Worm (Caenorhabditis elegans) whole organism, L3 larva: Measurements from ENCODE around the gene M28.9.

ENCODE experiments used
- R02D3.7 ChIP-seq: fragments of 150-350 bp; optimal IDR thresholded peaks from 2 replicates; lab custom pipeline; 2014; ENCODE audit warnings: missing biosample characterization, missing genetic modification characterization
- ZK546.5 ChIP-seq: sonication (generic microtip); optimal IDR thresholded peaks from 2 replicates; lab custom pipeline; 2017; ENCODE audit warnings: missing biosample characterization, missing genetic modification characterization
- aly-2 ChIP-seq: fragments of 150-350 bp; optimal IDR thresholded peaks from 2 replicates; lab custom pipeline; 2014; ENCODE audit warnings: missing biosample characterization, missing genetic modification characterization
- ama-1 ChIP-seq: fragments of 150-350 bp; optimal IDR thresholded peaks from 2 replicates; lab custom pipeline; 2018
- ceh-16 ChIP-seq: sonication (generic microtip); optimal IDR thresholded peaks from 2 replicates; lab custom pipeline; 2017; ENCODE audit warnings: missing biosample characterization, missing genetic modification characterization
- ceh-28 ChIP-seq: fragments of 150-350 bp; optimal IDR thresholded peaks from 2 replicates; lab custom pipeline; 2014; ENCODE audit warnings: missing biosample characterization, missing genetic modification reagents, missing genetic modification characterization
- ceh-82 ChIP-seq: fragments of 150-350 bp; optimal IDR thresholded peaks from 2 replicates; lab custom pipeline; 2014; ENCODE audit warnings: missing biosample characterization, missing genetic modification characterization
- ceh-9 ChIP-seq: sonication (generic microtip); optimal IDR thresholded peaks from 2 replicates; lab custom pipeline; 2018; ENCODE audit warnings: missing biosample characterization, missing genetic modification characterization
- daf-12 ChIP-seq: fragments of 150-350 bp; optimal IDR thresholded peaks from 2 replicates; lab custom pipeline; 2014; ENCODE audit warnings: missing biosample characterization, missing genetic modification reagents, missing genetic modification characterization
- egl-5 ChIP-seq: fragments of 150-350 bp; optimal IDR thresholded peaks from 2 replicates; lab custom pipeline; 2017; ENCODE audit warnings: missing biosample characterization, missing genetic modification reagents, missing genetic modification characterization, inconsistent platforms
- elt-1 ChIP-seq: fragments of 150-350 bp; optimal IDR thresholded peaks from 2 replicates; lab custom pipeline; 2014; ENCODE audit warnings: missing biosample characterization, missing genetic modification characterization
- elt-2 ChIP-seq: sonication (generic microtip); optimal IDR thresholded peaks from 2 replicates; lab custom pipeline; 2016; ENCODE audit warnings: missing genetic modification reagents, mild to moderate bottlenecking, missing genetic modification characterization, missing compliant biosample characterization
- elt-3 ChIP-seq, 3 experiments: fragments of 150-350 bp in 1 of 3; sonication (generic microtip) in 2 of 3; optimal IDR thresholded peaks; 2 replicates in 2 of 3; 4 replicates in 1 of 3; lab custom pipeline; 2014 to 2017; ENCODE audit warnings: missing biosample characterization in 3 of 3, missing genetic modification characterization in 3 of 3
- eor-1 ChIP-seq, 2 experiments: fragments of 150-350 bp; optimal IDR thresholded peaks; 2 replicates each; lab custom pipeline; 2014 to 2018; ENCODE audit warnings: missing biosample characterization in 2 of 2, missing genetic modification characterization in 2 of 2
- fkh-10 ChIP-seq: sonication (generic microtip); optimal IDR thresholded peaks from 2 replicates; lab custom pipeline; 2017; ENCODE audit warnings: missing biosample characterization, missing genetic modification reagents, missing genetic modification characterization
- fkh-2 ChIP-seq: fragments of 150-350 bp; optimal IDR thresholded peaks from 2 replicates; lab custom pipeline; 2014; ENCODE audit warnings: missing biosample characterization, missing genetic modification reagents, missing genetic modification characterization
- fos-1 ChIP-seq: fragments of 150-350 bp; optimal IDR thresholded peaks from 2 replicates; lab custom pipeline; 2014; ENCODE audit warnings: missing biosample characterization, missing genetic modification characterization
- hmg-11 ChIP-seq: sonication (generic microtip); optimal IDR thresholded peaks from 2 replicates; lab custom pipeline; 2016; ENCODE audit warnings: missing genetic modification characterization, missing compliant biosample characterization
- jun-1 ChIP-seq: fragments of 150-350 bp; optimal IDR thresholded peaks from 2 replicates; lab custom pipeline; 2014; ENCODE audit warnings: missing biosample characterization, missing genetic modification reagents, missing genetic modification characterization
- lin-15B ChIP-seq: fragments of 150-350 bp; optimal IDR thresholded peaks from 2 replicates; lab custom pipeline; 2014; ENCODE audit warnings: missing biosample characterization, missing genetic modification characterization
- lin-39 ChIP-seq: fragments of 150-350 bp; optimal IDR thresholded peaks from 2 replicates; lab custom pipeline; 2018; ENCODE audit warnings: missing biosample characterization, missing genetic modification reagents, missing genetic modification characterization
- lsy-12 ChIP-seq: sonication (generic microtip); optimal IDR thresholded peaks from 2 replicates; lab custom pipeline; 2016; ENCODE audit warnings: mild to moderate bottlenecking, missing genetic modification characterization, missing compliant biosample characterization
- mdl-1 ChIP-seq: fragments of 150-350 bp; optimal IDR thresholded peaks from 2 replicates; lab custom pipeline; 2014; ENCODE audit warnings: missing biosample characterization, missing genetic modification characterization
- mml-1 ChIP-seq: fragments of 150-350 bp; sonication (generic microtip); optimal IDR thresholded peaks from 3 replicates; lab custom pipeline; 2014; ENCODE audit warnings: missing biosample characterization, missing genetic modification characterization
- nfya-1 ChIP-seq: sonication (generic microtip); optimal IDR thresholded peaks from 2 replicates; lab custom pipeline; 2017; ENCODE audit warnings: missing genetic modification characterization, mild to moderate bottlenecking, missing compliant biosample characterization, antibody characterized with exemption, moderate library complexity; ENCODE audit not compliant: insufficient read depth
- nhr-11 ChIP-seq: fragments of 150-350 bp; optimal IDR thresholded peaks from 2 replicates; lab custom pipeline; 2014; ENCODE audit warnings: missing biosample characterization, missing genetic modification characterization
- nhr-12 ChIP-seq: fragments of 150-350 bp; optimal IDR thresholded peaks from 2 replicates; lab custom pipeline; 2014; ENCODE audit warnings: missing biosample characterization, missing genetic modification characterization
- nhr-23 ChIP-seq: fragments of 150-350 bp; optimal IDR thresholded peaks from 2 replicates; lab custom pipeline; 2014; ENCODE audit warnings: missing biosample characterization, missing genetic modification reagents, missing genetic modification characterization
- nhr-25 ChIP-seq: sonication (generic microtip); optimal IDR thresholded peaks from 2 replicates; lab custom pipeline; 2017; ENCODE audit warnings: missing biosample characterization, missing genetic modification characterization
- nhr-28 ChIP-seq: fragments of 150-350 bp; optimal IDR thresholded peaks from 2 replicates; lab custom pipeline; 2014; ENCODE audit warnings: missing biosample characterization, missing genetic modification characterization
- nhr-67 ChIP-seq: fragments of 150-350 bp; optimal IDR thresholded peaks from 2 replicates; lab custom pipeline; 2014; ENCODE audit warnings: missing biosample characterization, missing genetic modification characterization
- nhr-76 ChIP-seq: fragments of 150-350 bp; sonication (generic microtip); optimal IDR thresholded peaks from 5 replicates; lab custom pipeline; 2014; ENCODE audit warnings: missing biosample characterization, missing genetic modification characterization
- nhr-77 ChIP-seq: fragments of 150-350 bp; optimal IDR thresholded peaks from 2 replicates; lab custom pipeline; 2014; ENCODE audit warnings: missing biosample characterization, missing genetic modification characterization
- pha-4 ChIP-seq: fragments of 150-350 bp; optimal IDR thresholded peaks from 2 replicates; lab custom pipeline; 2014; ENCODE audit warnings: missing biosample characterization, missing genetic modification reagents, missing genetic modification characterization
- sea-2 ChIP-seq: fragments of 150-350 bp; sonication (generic microtip); optimal IDR thresholded peaks from 4 replicates; lab custom pipeline; 2014; ENCODE audit warnings: missing biosample characterization, missing genetic modification reagents, missing genetic modification characterization
- skn-1 ChIP-seq: fragments of 150-350 bp; optimal IDR thresholded peaks from 2 replicates; lab custom pipeline; 2014; ENCODE audit warnings: missing biosample characterization, missing genetic modification characterization
- snpc-4 ChIP-seq: fragments of 150-350 bp; optimal IDR thresholded peaks from 2 replicates; lab custom pipeline; 2014; ENCODE audit warnings: missing biosample characterization, missing genetic modification characterization
- tbx-2 ChIP-seq: sonication (generic microtip); optimal IDR thresholded peaks from 2 replicates; lab custom pipeline; 2016; ENCODE audit warnings: mild to moderate bottlenecking, missing genetic modification characterization, missing compliant biosample characterization
- unc-39 ChIP-seq: sonication (generic microtip); optimal IDR thresholded peaks from 4 replicates; lab custom pipeline; 2017; ENCODE audit warnings: missing biosample characterization, missing genetic modification characterization
- unc-62 ChIP-seq: fragments of 150-350 bp; sonication (generic microtip); optimal IDR thresholded peaks from 4 replicates; lab custom pipeline; 2014; ENCODE audit warnings: missing biosample characterization, missing genetic modification reagents, missing genetic modification characterization
- ztf-11 ChIP-seq: fragments of 150-350 bp; optimal IDR thresholded peaks from 2 replicates; lab custom pipeline; 2014; ENCODE audit warnings: missing biosample characterization, missing genetic modification characterization

The M28.9 gene

DNA sequence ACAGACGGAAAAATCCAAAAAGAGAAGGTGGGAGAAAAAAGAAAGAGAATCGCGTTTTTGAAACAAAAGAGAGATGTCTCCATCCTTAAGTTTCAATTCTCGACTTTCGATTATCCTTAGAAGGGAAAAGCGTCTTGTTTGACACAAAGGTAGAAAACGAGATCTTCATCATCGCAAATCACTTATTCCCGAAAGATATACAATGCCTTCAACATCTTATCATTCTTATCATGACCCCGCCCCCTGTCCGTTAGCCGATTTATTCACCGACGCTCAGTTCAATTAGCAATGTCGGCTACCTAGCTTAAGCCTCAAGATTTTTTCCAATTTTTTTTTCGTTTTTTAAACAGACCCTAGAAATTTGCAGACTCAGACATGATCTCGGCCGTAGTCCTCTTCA lies 40.2 kb upstream of the M28.9 start, which contains the start of gene C14A4.9:
Gene C14A4.9, plus strand, starts transcription at position 368 of the 400 bp plus-strand sequence.
- TF ChIP-seq elt-3 (tag; optimal IDR thresholded peaks at IDR 0.05; lab: Kevin White, UChicago) (peak; percentile 11 to 84 (median 62)), nhr-23 (tag; lab: Kevin White, UChicago) (peak; percentile 17), eor-1 (tag; optimal IDR thresholded peaks at IDR 0.05; lab: Kevin White, UChicago) (no peak)

ce11 chrII:10602184-10602583 lies 37.0 kb upstream of the M28.9 start, which contains the start of gene srv-2:
Gene srv-2, minus strand, starts transcription at chrII:10602284.
- TF ChIP-seq lsy-12 (tag; lab: Kevin White, UChicago) (no peak), mdl-1 (no peak), ceh-82 (tag; lab: Kevin White, UChicago) (no peak), ceh-16 (tag; lab: Kevin White, UChicago) (no peak), skn-1 (tag; lab: Kevin White, UChicago) (no peak), ceh-9 (no peak), daf-12 (no peak), snpc-4 (tag; lab: Kevin White, UChicago) (no peak), nhr-11 (tag; lab: Kevin White, UChicago) (no peak), nhr-25 (tag; lab: Kevin White, UChicago) (no peak), nhr-23 (tag; lab: Kevin White, UChicago) (no peak), nhr-77 (tag; lab: Kevin White, UChicago) (no peak)

ce11 chrII:10603560-10603959 lies 35.6 kb upstream of the M28.9 start:
- TF ChIP-seq unc-39 (no peak), snpc-4 (tag; lab: Kevin White, UChicago) (no peak), fkh-2 (no peak), nfya-1 (tag; lab: Kevin White, UChicago) (peak; percentile 81)

ce11 chrII:10605512-10605911 lies 33.7 kb upstream of the M28.9 start, which contains the start of gene taf-13:
Gene taf-13, minus strand, starts transcription at chrII:10605612.
- TF ChIP-seq nhr-76: no peak
- no peak for TF ChIP-seq aly-2 (tag; lab: Kevin White, UChicago)
- no peak for TF ChIP-seq fkh-10
- no peak for TF ChIP-seq nhr-67
- no peak for TF ChIP-seq pha-4
- no peak for TF ChIP-seq unc-39
- no peak for TF ChIP-seq nhr-28 (tag; lab: Kevin White, UChicago)
- no peak for TF ChIP-seq R02D3.7 (tag; lab: Kevin White, UChicago)
- no peak for TF ChIP-seq ceh-16 (tag; lab: Kevin White, UChicago)
- TF ChIP-seq daf-12: no peak

- no peak for TF ChIP-seq ceh-28 (tag; lab: Kevin White, UChicago)
- no peak for TF ChIP-seq tbx-2 (tag; lab: Kevin White, UChicago)
- peak; percentile 31 for TF ChIP-seq nfya-1 (tag; lab: Kevin White, UChicago)
- no peak for TF ChIP-seq sea-2 (GFP tag; lab: Kevin White, UChicago)
- no peak for TF ChIP-seq snpc-4 (tag; lab: Kevin White, UChicago)
- TF ChIP-seq eor-1 (tag; optimal IDR thresholded peaks at IDR 0.05; lab: Kevin White, UChicago): no peak
- no peak for TF ChIP-seq fos-1 (tag; lab: Kevin White, UChicago)
- no peak for TF ChIP-seq ama-1 (lab: Kevin White, UChicago)
- peak; percentile 5 for TF ChIP-seq nhr-23 (tag; lab: Kevin White, UChicago)
- no peak for TF ChIP-seq jun-1
- no peak for TF ChIP-seq mml-1 (tag; lab: Kevin White, UChicago)
- TF ChIP-seq lsy-12 (tag; lab: Kevin White, UChicago): no peak
- TF ChIP-seq elt-2 (tag; lab: Kevin White, UChicago): peak; percentile 43
- no peak for TF ChIP-seq R02D3.7 (tag; lab: Kevin White, UChicago)
- TF ChIP-seq elt-1 (tag; lab: Kevin White, UChicago): no peak
- TF ChIP-seq egl-5 (tag; lab: Kevin White, UChicago): no peak
- no peak for TF ChIP-seq lin-39 (tag; lab: Kevin White, UChicago)
- peak; percentile 80 for TF ChIP-seq pha-4
- TF ChIP-seq ztf-11 (tag; lab: Kevin White, UChicago): no peak
- TF ChIP-seq daf-12: no peak
- no peak for TF ChIP-seq unc-62
- no peak for TF ChIP-seq nhr-77 (tag; lab: Kevin White, UChicago)
- no peak for TF ChIP-seq aly-2 (tag; lab: Kevin White, UChicago)
- no peak for TF ChIP-seq nhr-11 (tag; lab: Kevin White, UChicago)
- TF ChIP-seq lin-15B (tag; lab: Kevin White, UChicago): peak; percentile 72
- TF ChIP-seq ceh-9: no peak
- TF ChIP-seq nhr-67: no peak
- peak; percentile 1 for TF ChIP-seq hmg-11 (tag; lab: Kevin White, UChicago)
- no peak for TF ChIP-seq nhr-12 (tag; lab: Kevin White, UChicago)
- no peak for TF ChIP-seq ZK546.5 (tag; lab: Kevin White, UChicago)
Observed at ce11 chrII:10607238-10607961, 31.8 kb upstream of the M28.9 start, which contains the start of gene ccm-3. Gene ccm-3, minus strand, starts transcription at chrII:10607275.
